Worm (Caenorhabditis elegans): ENCODE measurements around the gene nep-9.

DNA sequence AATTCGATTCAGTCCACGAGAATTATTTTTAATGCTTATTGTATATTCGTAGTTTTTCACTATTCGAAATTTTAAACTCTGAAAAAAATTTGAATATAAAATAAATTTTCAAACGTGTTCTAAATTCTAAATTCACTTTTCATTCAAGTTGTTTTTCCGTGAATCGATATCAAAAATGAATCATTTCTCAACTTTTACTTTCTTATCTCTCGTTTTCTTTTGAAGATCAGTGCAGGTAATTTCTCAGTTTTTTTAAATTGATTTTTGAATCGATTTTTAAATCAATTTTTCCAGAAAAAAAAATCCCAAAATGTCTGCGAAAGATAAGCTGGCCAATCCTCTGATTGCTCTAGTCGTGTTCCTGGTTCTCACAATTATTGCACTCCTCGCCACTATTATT, 17.4 kb upstream of the nep-9 start, which contains the start of gene nep-6:
- TF ChIP-seq eor-1 (tag; optimal IDR thresholded peaks at IDR 0.05) (no peak), elt-3 (tag; optimal IDR thresholded peaks at IDR 0.05) (no peak)

Measured in whole organism, L3 larva.